Worm (Caenorhabditis elegans): ENCODE measurements around the gene T16G12.9.
A peak's percentile ranks its signal among the peaks of the same experiment; 100 is the strongest.

T16G12.9 gene

ce11 chrIII:10120076-10120831 is 42.2 kb upstream of the T16G12.9 start, which contains the start of the genes gtf-2H3 and ham-3:
Gene gtf-2H3, minus strand, starts transcription at chrIII:10120148.
Gene ham-3, plus strand, starts transcription at chrIII:10120781.
- no peak for TF ChIP-seq C16A3.4 (tag; optimal IDR thresholded peaks at IDR 0.05)
- TF ChIP-seq ama-1 (optimal IDR thresholded peaks at IDR 0.05): no peak
- TF ChIP-seq fkh-10 (GFP tag; optimal IDR thresholded peaks at IDR 0.05): no peak
- no peak for TF ChIP-seq nhr-19 (GFP tag; conservative IDR thresholded peaks at IDR 0.05)
- no peak for TF ChIP-seq nhr-77 (tag; optimal IDR thresholded peaks at IDR 0.05)
- TF ChIP-seq ces-1 (GFP tag; optimal IDR thresholded peaks at IDR 0.05): no peak
- no peak for TF ChIP-seq unc-86 (tag; optimal IDR thresholded peaks at IDR 0.05)
- no peak for TF ChIP-seq zag-1 (tag; optimal IDR thresholded peaks at IDR 0.05)
- TF ChIP-seq mdl-1 (tag; optimal IDR thresholded peaks at IDR 0.05): no peak
- TF ChIP-seq nhr-47 (tag; optimal IDR thresholded peaks at IDR 0.05): no peak
- TF ChIP-seq nhr-12 (tag; optimal IDR thresholded peaks at IDR 0.05): no peak
- TF ChIP-seq nhr-237 (tag; optimal IDR thresholded peaks at IDR 0.05): no peak
- TF ChIP-seq dpl-1 (GFP tag; optimal IDR thresholded peaks at IDR 0.05): no peak
- TF ChIP-seq nhr-90 (tag; optimal IDR thresholded peaks at IDR 0.05; ENCODE audit: poor library complexity): no peak
- no peak for TF ChIP-seq grh-1 (GFP tag; IDR thresholded peaks at IDR 0.05)
- peak; percentile 59 for TF ChIP-seq lin-14 (GFP tag; optimal IDR thresholded peaks at IDR 0.05)
- TF ChIP-seq efl-1 (optimal IDR thresholded peaks at IDR 0.05): peak; percentile 13 to 28
- peak; percentile 3 to 35 for TF ChIP-seq efl-1 (GFP tag; optimal IDR thresholded peaks at IDR 0.05 in 1 of 2)
- TF ChIP-seq skn-1 (tag; optimal IDR thresholded peaks at IDR 0.05): no peak
- TF ChIP-seq aha-1 (tag; optimal IDR thresholded peaks at IDR 0.05): no peak
- TF ChIP-seq nhr-85 (tag): no peak
- no peak for TF ChIP-seq unc-130 (tag; optimal IDR thresholded peaks at IDR 0.05)
- TF ChIP-seq lir-3 (tag; optimal IDR thresholded peaks at IDR 0.05; ENCODE audit: poor library complexity): peak; percentile 32
- no peak for TF ChIP-seq nhr-84 (tag; optimal IDR thresholded peaks at IDR 0.05)
- TF ChIP-seq fkh-8 (tag; optimal IDR thresholded peaks at IDR 0.05): no peak
- TF ChIP-seq ceh-82 (tag; optimal IDR thresholded peaks at IDR 0.05): peak in 1 of 3 experiments; percentile 15
- no peak for TF ChIP-seq swsn-7 (tag; optimal IDR thresholded peaks at IDR 0.05)
- no peak for TF ChIP-seq xbp-1 (tag; optimal IDR thresholded peaks at IDR 0.05)
- no peak for TF ChIP-seq lin-39 (tag; optimal IDR thresholded peaks at IDR 0.05)
- no peak for TF ChIP-seq sox-4 (tag; optimal IDR thresholded peaks at IDR 0.05)
- no peak for TF ChIP-seq egl-13 (tag; optimal IDR thresholded peaks at IDR 0.05)
- TF ChIP-seq pqm-1 (tag; optimal IDR thresholded peaks at IDR 0.05): no peak
- TF ChIP-seq lsy-2 (tag; optimal IDR thresholded peaks at IDR 0.05): peak in 1 of 2 experiments; percentile 28
- no peak for TF ChIP-seq isw-1 (GFP tag; IDR thresholded peaks at IDR 0.05)
- TF ChIP-seq irx-1 (tag; optimal IDR thresholded peaks at IDR 0.05): no peak
- peak; percentile 2 for TF ChIP-seq mep-1 (tag; optimal IDR thresholded peaks at IDR 0.05)
- peak; percentile 19 for TF ChIP-seq rnt-1 (tag; optimal IDR thresholded peaks at IDR 0.05)
- TF ChIP-seq nhr-71 (tag; optimal IDR thresholded peaks at IDR 0.05): no peak
- TF ChIP-seq Y116A8C.19 (tag; optimal IDR thresholded peaks at IDR 0.05; ENCODE audit: borderline replicate concordance): no peak
- peak in 1 of 2 experiments; percentile 6 for TF ChIP-seq ztf-11 (tag; optimal IDR thresholded peaks at IDR 0.05)
- TF ChIP-seq nhr-11 (tag; optimal IDR thresholded peaks at IDR 0.05): no peak
- no peak for TF ChIP-seq lin-13 (GFP tag; optimal IDR thresholded peaks at IDR 0.05)
- peak; percentile 15 for TF ChIP-seq F16B12.6 (tag; optimal IDR thresholded peaks at IDR 0.05)
- TF ChIP-seq hlh-17 (GFP tag; optimal IDR thresholded peaks at IDR 0.05; ENCODE audit: borderline replicate concordance): no peak
- TF ChIP-seq snu-23 (GFP tag; optimal IDR thresholded peaks at IDR 0.05): no peak
- TF ChIP-seq dsc-1 (tag; optimal IDR thresholded peaks at IDR 0.05): peak; percentile 6
- no peak for TF ChIP-seq pag-3 (tag; optimal IDR thresholded peaks at IDR 0.05; ENCODE audit: borderline replicate concordance, insufficient read depth)

All from whole organism, L1 larva.